Worm (Caenorhabditis elegans) whole organism, L4/young adult: Measurements from ENCODE around the gene fbxb-119.

Source experiments
- W03F9.2 ChIP-seq: fragments of 150-350 bp; optimal IDR thresholded peaks from 2 replicates; lab custom pipeline; 2014; ENCODE audit warnings: missing biosample characterization, missing genetic modification characterization
- him-1 ChIP-seq: sonication (generic microtip); optimal IDR thresholded peaks from 2 replicates; lab custom pipeline; 2016; ENCODE audit warnings: missing genotype, missing genetic modification reagents, missing genetic modification characterization, missing compliant biosample characterization

ce11 chrV:18324525-18324924, 6.1 kb downstream of the fbxb-119 start:
- no peak for TF ChIP-seq him-1 (tag; lab: Kevin White, UChicago)
- TF ChIP-seq W03F9.2 = no peak
